Worm (Caenorhabditis elegans) whole organism, young adult: ENCODE data around the gene wrm-1.

Source experiments
- B0336.3 ChIP-seq: fragments of 200-800 bp; sonication (Bioruptor generic); IDR thresholded peaks from 2 replicates; pipeline ENCODE4 v1.3.6; 2022; ENCODE audit warnings: missing genetic modification characterization, missing compliant biosample characterization
- F23B12.7 ChIP-seq: sonication (generic microtip); optimal IDR thresholded peaks from 2 replicates; lab custom pipeline; 2017; ENCODE audit warnings: missing genetic modification characterization, mild to moderate bottlenecking, missing compliant biosample characterization, antibody characterized with exemption, moderate library complexity; ENCODE audit not compliant: insufficient read depth
- F49E8.2 ChIP-seq: sonication (generic microtip); optimal IDR thresholded peaks from 3 replicates; lab custom pipeline; 2017; ENCODE audit warnings: missing genetic modification characterization, mild to moderate bottlenecking, missing compliant biosample characterization, antibody characterized with exemption, moderate library complexity; ENCODE audit not compliant: insufficient read depth
- F52B5.7 ChIP-seq: sonication (generic microtip); optimal IDR thresholded peaks from 2 replicates; lab custom pipeline; 2016; ENCODE audit warnings: mild to moderate bottlenecking, missing genetic modification characterization, missing compliant biosample characterization
- F57A8.1 ChIP-seq: fragments of 200-800 bp; sonication (Bioruptor generic); optimal IDR thresholded peaks from 2 replicates; lab custom pipeline; 2018; ENCODE audit warnings: mild to moderate bottlenecking, missing genetic modification characterization, moderate library complexity, missing compliant biosample characterization
- K12H6.12 ChIP-seq: fragments of 200-800 bp; sonication (Bioruptor generic); optimal IDR thresholded peaks from 2 replicates; lab custom pipeline; 2018; ENCODE audit warnings: mild to moderate bottlenecking, missing genetic modification characterization, missing compliant biosample characterization
- T07F8.4 ChIP-seq: sonication (generic microtip); optimal IDR thresholded peaks from 2 replicates; lab custom pipeline; 2016; ENCODE audit warnings: mild to moderate bottlenecking, missing genetic modification characterization, moderate library complexity, missing compliant biosample characterization
- T26A5.8 ChIP-seq: sonication (generic microtip); optimal IDR thresholded peaks from 2 replicates; lab custom pipeline; 2016; ENCODE audit warnings: missing genetic modification characterization, missing compliant biosample characterization
- Y53F4B.3 ChIP-seq: fragments of 200-800 bp; sonication (Bioruptor generic); IDR thresholded peaks from 2 replicates; pipeline ENCODE4 v1.3.6; 2022; ENCODE audit warnings: missing genetic modification reagents, missing genetic modification characterization, missing compliant biosample characterization
- Y67H2A.10 ChIP-seq: fragments of 200-800 bp; sonication (Bioruptor generic); conservative IDR thresholded peaks from 2 replicates; pipeline ENCODE4 v1.3.6; 2022; ENCODE audit warnings: missing genetic modification reagents, missing genetic modification characterization, missing compliant biosample characterization
- Y79H2A.3 ChIP-seq: fragments of 200-800 bp; sonication (Bioruptor generic); conservative IDR thresholded peaks from 2 replicates; pipeline ENCODE4 v1.3.6; 2022; ENCODE audit warnings: missing genetic modification reagents, missing genetic modification characterization, missing compliant biosample characterization
- Y95B8A.8 ChIP-seq: fragments of 200-800 bp; sonication (Bioruptor generic); IDR thresholded peaks from 2 replicates; pipeline ENCODE4 v1.3.6; 2022; ENCODE audit warnings: missing genetic modification reagents, missing genetic modification characterization, missing compliant biosample characterization
- aptf-2 ChIP-seq: fragments of 200-800 bp; sonication (Bioruptor generic); conservative IDR thresholded peaks from 2 replicates; pipeline ENCODE4 v1.3.6; 2022; ENCODE audit warnings: missing genetic modification reagents, missing genetic modification characterization, missing compliant biosample characterization
- aptf-3 ChIP-seq: fragments of 200-800 bp; sonication (Bioruptor generic); IDR thresholded peaks from 2 replicates; pipeline ENCODE4 v1.3.6; 2022; ENCODE audit warnings: missing genetic modification characterization, missing compliant biosample characterization
- athp-1 ChIP-seq: sonication (generic microtip); optimal IDR thresholded peaks from 2 replicates; lab custom pipeline; 2017; ENCODE audit warnings: mild to moderate bottlenecking, missing genetic modification characterization, missing compliant biosample characterization
- bed-1 ChIP-seq: fragments of 200-800 bp; sonication (Bioruptor generic); IDR thresholded peaks from 2 replicates; pipeline ENCODE4 v1.3.6; 2022; ENCODE audit warnings: missing genetic modification reagents, missing genetic modification characterization, missing compliant biosample characterization
- ccch-3 ChIP-seq: fragments of 200-800 bp; sonication (Bioruptor generic); optimal IDR thresholded peaks from 2 replicates; lab custom pipeline; 2018; ENCODE audit warnings: mild to moderate bottlenecking, missing genetic modification characterization, missing compliant biosample characterization
- ceh-27 ChIP-seq: fragments of 200-800 bp; sonication (Bioruptor generic); optimal IDR thresholded peaks from 2 replicates; lab custom pipeline; 2018; ENCODE audit warnings: mild to moderate bottlenecking, missing genetic modification characterization, moderate library complexity, missing compliant biosample characterization
- ceh-58 ChIP-seq: fragments of 200-800 bp; sonication (Bioruptor generic); IDR thresholded peaks from 2 replicates; pipeline ENCODE4 v1.3.6; 2022; ENCODE audit warnings: missing genetic modification characterization, missing compliant biosample characterization
- ceh-91 ChIP-seq: fragments of 200-800 bp; sonication (Bioruptor generic); IDR thresholded peaks from 2 replicates; pipeline ENCODE4 v1.3.6; 2022; ENCODE audit warnings: missing genetic modification reagents, missing genetic modification characterization, missing compliant biosample characterization
- dpff-1 ChIP-seq: sonication (generic microtip); optimal IDR thresholded peaks from 2 replicates; lab custom pipeline; 2017; ENCODE audit warnings: mild to moderate bottlenecking, missing genetic modification characterization, missing compliant biosample characterization
- dpl-1 ChIP-seq: fragments of 150-350 bp; optimal IDR thresholded peaks from 2 replicates; lab custom pipeline; 2014; ENCODE audit warnings: missing biosample characterization, missing genetic modification reagents, missing genetic modification characterization
- efl-1 ChIP-seq: fragments of 150-350 bp; optimal IDR thresholded peaks from 2 replicates; lab custom pipeline; 2014; ENCODE audit warnings: missing biosample characterization, missing genetic modification reagents, missing genetic modification characterization
- ekl-4 ChIP-seq: fragments of 200-800 bp; sonication (Bioruptor generic); IDR thresholded peaks from 2 replicates; pipeline ENCODE4 v1.3.6; 2022; ENCODE audit warnings: missing genetic modification reagents, missing genetic modification characterization, missing compliant biosample characterization
- him-1 ChIP-seq: sonication (generic microtip); optimal IDR thresholded peaks from 2 replicates; lab custom pipeline; 2016; ENCODE audit warnings: missing genotype, missing genetic modification reagents, missing genetic modification characterization, missing compliant biosample characterization
- hlh-12 ChIP-seq: sonication (generic microtip); optimal IDR thresholded peaks from 2 replicates; lab custom pipeline; 2016; ENCODE audit warnings: missing genetic modification characterization, missing compliant biosample characterization
- hmg-20 ChIP-seq: fragments of 200-800 bp; sonication (Bioruptor generic); IDR thresholded peaks from 2 replicates; pipeline ENCODE4 v1.3.6; 2022; ENCODE audit warnings: missing genetic modification reagents, missing genetic modification characterization, missing compliant biosample characterization
- hrde-1 ChIP-seq: sonication (generic microtip); optimal IDR thresholded peaks from 2 replicates; lab custom pipeline; 2016; ENCODE audit warnings: missing genetic modification characterization, mild to moderate bottlenecking, missing compliant biosample characterization, moderate library complexity, missing genotype, missing genetic modification reagents, borderline replicate concordance
- let-607 ChIP-seq, 2 experiments: fragments of 200-800 bp in 1 of 2; sonication (Bioruptor generic) in 1 of 2; sonication (generic microtip) in 1 of 2; optimal IDR thresholded peaks; 2 replicates each; lab custom pipeline; 2016 to 2018; ENCODE audit warnings: mild to moderate bottlenecking in 2 of 2, missing compliant biosample characterization in 2 of 2, missing genetic modification characterization in 2 of 2, moderate library complexity in 2 of 2, missing genotype in 1 of 2
- lin-54 ChIP-seq: fragments of 200-800 bp; sonication (Bioruptor generic); optimal IDR thresholded peaks from 2 replicates; lab custom pipeline; 2018; ENCODE audit warnings: mild to moderate bottlenecking, missing genetic modification characterization, missing compliant biosample characterization
- lsl-1 ChIP-seq: fragments of 200-800 bp; sonication (Bioruptor generic); optimal IDR thresholded peaks from 2 replicates; lab custom pipeline; 2018; ENCODE audit warnings: mild to moderate bottlenecking, missing genetic modification characterization, moderate library complexity, missing compliant biosample characterization
- lsy-27 ChIP-seq: sonication (generic microtip); optimal IDR thresholded peaks from 2 replicates; lab custom pipeline; 2017; ENCODE audit warnings: missing genetic modification characterization, mild to moderate bottlenecking, missing compliant biosample characterization, antibody characterized with exemption, missing genotype, borderline replicate concordance; ENCODE audit not compliant: insufficient read depth
- madf-8 ChIP-seq: fragments of 200-800 bp; sonication (Bioruptor generic); conservative IDR thresholded peaks from 2 replicates; pipeline ENCODE4 v1.3.6; 2022; ENCODE audit warnings: missing genetic modification reagents, missing genetic modification characterization, missing compliant biosample characterization
- mcd-1 ChIP-seq: fragments of 200-800 bp; sonication (Bioruptor generic); IDR thresholded peaks from 2 replicates; pipeline ENCODE4 v1.3.6; 2022; ENCODE audit warnings: missing genetic modification reagents, missing genetic modification characterization, missing compliant biosample characterization
- mxl-1 ChIP-seq: sonication (generic microtip); optimal IDR thresholded peaks from 2 replicates; lab custom pipeline; 2016; ENCODE audit warnings: missing genetic modification characterization, missing compliant biosample characterization
- nfya-2 ChIP-seq: fragments of 200-800 bp; sonication (Bioruptor generic); IDR thresholded peaks from 2 replicates; pipeline ENCODE4 v1.3.6; 2022; ENCODE audit warnings: missing genetic modification reagents, missing genetic modification characterization, missing compliant biosample characterization
- nhr-120 ChIP-seq: fragments of 200-800 bp; sonication (Bioruptor generic); IDR thresholded peaks from 2 replicates; pipeline ENCODE4 v1.3.6; 2022; ENCODE audit warnings: missing genetic modification characterization, missing compliant biosample characterization
- nhr-179 ChIP-seq: sonication (generic microtip); optimal IDR thresholded peaks from 2 replicates; lab custom pipeline; 2016; ENCODE audit warnings: mild to moderate bottlenecking, missing genetic modification characterization, missing compliant biosample characterization
- nhr-90 ChIP-seq: sonication (generic microtip); optimal IDR thresholded peaks from 2 replicates; lab custom pipeline; 2016; ENCODE audit warnings: missing genotype, mild to moderate bottlenecking, missing genetic modification characterization, missing compliant biosample characterization
- snpc-3.4 ChIP-seq: sonication (generic microtip); optimal IDR thresholded peaks from 2 replicates; lab custom pipeline; 2017; ENCODE audit warnings: missing genetic modification characterization, mild to moderate bottlenecking, missing compliant biosample characterization, antibody characterized with exemption, moderate library complexity, missing genotype, missing genetic modification reagents
- snpc-4 ChIP-seq, 5 experiments: fragments of 150-350 bp in 1 of 5; sonication (generic microtip) in 4 of 5; optimal IDR thresholded peaks; 2 replicates each; lab custom pipeline; 2014 to 2018; ENCODE audit warnings: missing genetic modification characterization in 5 of 5, missing biosample characterization in 3 of 5, antibody characterized with exemption in 2 of 5, mild to moderate bottlenecking in 2 of 5, missing compliant biosample characterization in 2 of 5, missing genotype in 2 of 5, moderate library complexity in 2 of 5, missing genetic modification reagents in 1 of 5
- unc-130 ChIP-seq: sonication (generic microtip); optimal IDR thresholded peaks from 2 replicates; lab custom pipeline; 2016; ENCODE audit warnings: missing genetic modification reagents, missing genetic modification characterization, missing compliant biosample characterization
- xnd-1 ChIP-seq: sonication (generic microtip); optimal IDR thresholded peaks from 2 replicates; lab custom pipeline; 2016; ENCODE audit warnings: missing genotype, missing genetic modification reagents, missing genetic modification characterization, missing compliant biosample characterization
- zim-3 ChIP-seq: sonication (generic microtip); optimal IDR thresholded peaks from 2 replicates; lab custom pipeline; 2017; ENCODE audit warnings: mild to moderate bottlenecking, missing genetic modification characterization, moderate library complexity, missing compliant biosample characterization
- ztf-26 ChIP-seq: sonication (generic microtip); optimal IDR thresholded peaks from 2 replicates; lab custom pipeline; 2017; ENCODE audit warnings: missing genetic modification characterization, missing compliant biosample characterization
- ztf-28 ChIP-seq: fragments of 200-800 bp; sonication (Bioruptor generic); IDR thresholded peaks from 2 replicates; pipeline ENCODE4 v1.3.6; 2022; ENCODE audit warnings: missing genetic modification reagents, missing genetic modification characterization, missing compliant biosample characterization

wrm-1 gene

DNA sequence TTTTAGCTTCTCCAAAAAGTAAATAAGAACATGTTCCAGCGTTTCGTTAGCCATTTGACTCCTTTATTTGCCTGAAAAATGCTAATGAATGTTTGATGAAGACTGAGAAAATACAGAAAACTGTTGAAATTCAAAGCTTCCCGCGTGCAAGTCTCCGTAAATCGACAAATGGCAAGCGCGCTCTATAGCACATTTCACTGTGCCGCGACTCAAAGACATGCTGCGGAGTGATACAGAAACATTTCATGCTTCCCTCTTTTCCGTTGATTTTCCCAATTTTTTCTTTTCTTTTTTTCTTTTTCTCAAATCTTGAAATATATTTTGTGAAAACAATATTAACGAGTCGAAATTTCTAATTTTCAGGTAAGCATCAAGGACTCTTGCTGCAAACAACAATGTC is 43.7 kb upstream of the wrm-1 start, which contains the start of the genes ska-3 and rps-12 (continued):
- TF ChIP-seq lin-54 (GFP tag; lab: Kevin White, UChicago) (peak; percentile 98), aptf-2 (GFP tag; lab: Robert Waterston, UW) (peak; percentile 74), mxl-1 (tag; lab: Kevin White, UChicago) (no peak), madf-8 (GFP tag; lab: Robert Waterston, UW) (peak; percentile 77), dpl-1 (GFP tag; lab: Kevin White, UChicago) (peak; percentile 92), K12H6.12 (tag; lab: Kevin White, UChicago) (peak; percentile 91), F49E8.2 (peak; percentile 93), ccch-3 (GFP tag; lab: Kevin White, UChicago) (no peak), him-1 (tag; lab: Kevin White, UChicago) (peak; percentile 84), ceh-58 (GFP tag; lab: Robert Waterston, UW) (no peak), ceh-91 (GFP tag; lab: Robert Waterston, UW) (peak; percentile 87), let-607 (tag; optimal IDR thresholded peaks at IDR 0.05; lab: Kevin White, UChicago) (peak; percentile 75 to 89), hrde-1 (peak; percentile 57), ceh-27 (GFP tag; lab: Kevin White, UChicago) (peak; percentile 94), unc-130 (peak; percentile 70), athp-1 (tag; lab: Kevin White, UChicago) (peak; percentile 93), nfya-2 (GFP tag; lab: Robert Waterston, UW) (no peak), zim-3 (tag; lab: Kevin White, UChicago) (peak; percentile 36), ztf-28 (GFP tag; lab: Robert Waterston, UW) (peak; percentile 52; the same call in 1 of the 2 replicates), lsl-1 (GFP tag; lab: Kevin White, UChicago) (peak; percentile 82), Y67H2A.10 (GFP tag; lab: Robert Waterston, UW) (peak; percentile 82), F52B5.7 (tag; lab: Kevin White, UChicago) (peak; percentile 66), snpc-3.4 (tag; lab: Kevin White, UChicago) (peak; percentile 93), F23B12.7 (peak; percentile 98), snpc-4 (GFP tag; optimal IDR thresholded peaks at IDR 0.05; lab: Kevin White, UChicago) (peak; percentile 78), snpc-4 (tag; optimal IDR thresholded peaks at IDR 0.05; lab: Kevin White, UChicago) (peak; percentile 77 to 88 (median 86)), efl-1 (GFP tag; lab: Kevin White, UChicago) (peak; percentile 93), F57A8.1 (no peak), hlh-12 (tag; lab: Kevin White, UChicago) (no peak), nhr-90 (tag; lab: Kevin White, UChicago) (peak; percentile 26), T07F8.4 (no peak), dpff-1 (tag; lab: Kevin White, UChicago) (no peak), xnd-1 (tag; lab: Kevin White, UChicago) (peak; percentile 73), T26A5.8 (tag; lab: Kevin White, UChicago) (no peak), B0336.3 (GFP tag; lab: Robert Waterston, UW) (peak; percentile 80), aptf-3 (GFP tag; lab: Robert Waterston, UW) (no peak), ztf-26 (peak; percentile 95), lsy-27 (tag; lab: Kevin White, UChicago) (peak; percentile 19), bed-1 (no peak), ekl-4 (GFP tag; lab: Robert Waterston, UW) (peak; percentile 96), mcd-1 (peak; percentile 100), Y53F4B.3 (0 out of 2 replicates have a peak, but pooled peaks have one; percentile 23), Y95B8A.8 (GFP tag; lab: Robert Waterston, UW) (peak; percentile 83), nhr-179 (tag; lab: Kevin White, UChicago) (no peak), Y79H2A.3 (GFP tag; lab: Robert Waterston, UW) (peak; percentile 69), nhr-120 (GFP tag; lab: Robert Waterston, UW) (no peak), hmg-20 (GFP tag; lab: Robert Waterston, UW) (peak; percentile 82)
